Fruit fly (Drosophila melanogaster): Measurements from ENCODE around the gene CG9400.
"Not testable (repeated sequence)": the region's sequence is repeated elsewhere in the genome, so short reads cannot be mapped to it uniquely, and the experiment has no call there.

DNA sequence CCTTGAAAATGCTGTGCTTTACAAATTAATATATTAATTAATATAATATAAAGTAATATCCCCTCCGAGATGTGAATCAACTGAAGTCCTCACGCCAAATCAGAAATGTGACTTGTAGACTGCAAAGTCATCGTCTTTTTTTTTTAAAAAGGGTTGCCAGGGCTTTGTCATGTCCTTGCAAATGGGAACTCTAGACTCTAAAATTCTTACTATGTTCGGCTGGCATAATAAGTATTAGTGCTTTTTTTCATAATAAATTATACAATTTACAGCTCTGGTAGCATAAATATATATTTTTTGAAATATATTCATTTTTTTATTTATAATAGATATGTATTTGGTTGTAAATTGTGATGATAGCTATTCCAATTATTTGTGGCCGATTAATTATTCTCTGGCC lies 26.3 kb upstream of the CG9400 start, which contains the start of gene betaNACtes2:
- TF ChIP-seq CG32121 (GFP tag; IDR thresholded peaks at IDR 0.05); EcR (GFP tag; optimal IDR thresholded peaks at IDR 0.05); fd96Ca (GFP tag; IDR thresholded peaks at IDR 0.05); CG13204 (GFP tag; optimal IDR thresholded peaks at IDR 0.05); CG15710 (tag; optimal IDR thresholded peaks at IDR 0.05); Ets98B (GFP tag; IDR thresholded peaks at IDR 0.05); CG8301 (tag; optimal IDR thresholded peaks at IDR 0.05); D1 (tag; optimal IDR thresholded peaks at IDR 0.05); CG10348 (GFP tag; IDR thresholded peaks at IDR 0.05); CG34367 (tag; optimal IDR thresholded peaks at IDR 0.05): not testable (repeated sequence)
